Fruit fly (Drosophila melanogaster) whole organism, embryonic: ENCODE data around the gene CG7945.

ENCODE experiments used
- CG10209 ChIP-seq: fragments of 200-800 bp; sonication (Bioruptor generic); optimal IDR thresholded peaks from 3 replicates; lab custom pipeline; 2017; ENCODE audit warnings: missing biosample characterization, mild to moderate bottlenecking, missing genetic modification characterization, missing genetic modification reagents
- CG11085 ChIP-seq: fragments of 200-800 bp; sonication (Bioruptor generic); IDR thresholded peaks from 2 replicates; pipeline ENCODE4 v1.3.6; 2022; ENCODE audit warnings: missing biosample characterization, missing genetic modification characterization
- CG11398 ChIP-seq: fragments of 200-800 bp; sonication (Bioruptor generic); optimal IDR thresholded peaks from 2 replicates; lab custom pipeline; 2016; ENCODE audit warnings: missing biosample characterization, missing genetic modification characterization
- CG13624 ChIP-seq: fragments of 200-800 bp; sonication (Bioruptor generic); optimal IDR thresholded peaks from 2 replicates; lab custom pipeline; 2016; ENCODE audit warnings: missing biosample characterization, missing genetic modification characterization
- CG16813 ChIP-seq: fragments of 200-800 bp; sonication (Bioruptor generic); IDR thresholded peaks from 3 replicates; pipeline ENCODE4 v1.3.6; 2022; ENCODE audit warnings: missing biosample characterization, missing genetic modification characterization; ENCODE audit not compliant: partially characterized antibody
- CG17186 ChIP-seq: fragments of 200-800 bp; sonication (Bioruptor generic); optimal IDR thresholded peaks from 3 replicates; lab custom pipeline; 2017; ENCODE audit warnings: missing biosample characterization, missing genetic modification reagents, missing genetic modification characterization
- CG2120 ChIP-seq: fragments of 200-800 bp; sonication (Bioruptor generic); optimal IDR thresholded peaks from 3 replicates; lab custom pipeline; 2016; ENCODE audit warnings: missing biosample characterization, missing genetic modification characterization
- CG2199 ChIP-seq: fragments of 200-800 bp; sonication (Bioruptor generic); IDR thresholded peaks from 3 replicates; pipeline ENCODE4 v1.3.6; 2022; ENCODE audit warnings: missing biosample characterization, missing genetic modification characterization
- CG4282 ChIP-seq: fragments of 200-800 bp; sonication (Bioruptor generic); optimal IDR thresholded peaks from 2 replicates; lab custom pipeline; 2016; ENCODE audit warnings: missing biosample characterization, missing genetic modification characterization
- CG6813 ChIP-seq: fragments of 200-800 bp; sonication (Bioruptor generic); optimal IDR thresholded peaks from 2 replicates; lab custom pipeline; 2017; ENCODE audit warnings: missing biosample characterization, missing genetic modification characterization, mild to moderate bottlenecking, moderate library complexity, missing genetic modification reagents
- CG9609 ChIP-seq: fragments of 200-800 bp; sonication (Bioruptor generic); optimal IDR thresholded peaks from 3 replicates; lab custom pipeline; 2016; ENCODE audit warnings: missing biosample characterization, missing genetic modification characterization
- CG9797 ChIP-seq: fragments of 200-800 bp; sonication (Bioruptor generic); optimal IDR thresholded peaks from 3 replicates; lab custom pipeline; 2018; ENCODE audit warnings: missing biosample characterization, mild to moderate bottlenecking, missing genetic modification characterization
- CkIIα-i1 ChIP-seq: fragments of 200-800 bp; sonication (Bioruptor generic); IDR thresholded peaks from 2 replicates; pipeline ENCODE4 v1.3.6; 2022; ENCODE audit warnings: missing biosample characterization, missing genetic modification characterization
- CoRest ChIP-seq: fragments of 200-800 bp; sonication (Bioruptor generic); optimal IDR thresholded peaks from 3 replicates; lab custom pipeline; 2018; ENCODE audit warnings: missing biosample characterization, mild to moderate bottlenecking, missing genetic modification characterization, moderate library complexity
- D19B ChIP-seq: fragments of 200-800 bp; sonication (Bioruptor generic); optimal IDR thresholded peaks from 2 replicates; lab custom pipeline; 2017; ENCODE audit warnings: missing biosample characterization, mild to moderate bottlenecking, missing genetic modification characterization
- Dad ChIP-seq: fragments of 200-800 bp; sonication (Bioruptor generic); optimal IDR thresholded peaks from 3 replicates; lab custom pipeline; 2016; ENCODE audit warnings: missing biosample characterization, missing genetic modification characterization
- Drgx ChIP-seq: fragments of 200-800 bp; sonication (Bioruptor generic); IDR thresholded peaks from 2 replicates; pipeline ENCODE4 v1.3.6; 2022; ENCODE audit warnings: missing biosample characterization, missing genetic modification characterization
- Ets97D ChIP-seq: fragments of 200-800 bp; sonication (Bioruptor generic); optimal IDR thresholded peaks from 3 replicates; lab custom pipeline; 2016; ENCODE audit warnings: missing biosample characterization, missing genetic modification characterization
- Max ChIP-seq: fragments of 200-800 bp; sonication (Bioruptor generic); optimal IDR thresholded peaks from 2 replicates; lab custom pipeline; 2016; ENCODE audit warnings: missing biosample characterization, mild to moderate bottlenecking, missing genetic modification characterization
- NFAT ChIP-seq: fragments of 200-800 bp; sonication (Bioruptor generic); IDR thresholded peaks from 2 replicates; pipeline ENCODE4 v1.3.6; 2022; ENCODE audit warnings: missing biosample characterization, missing genetic modification characterization
- Opbp ChIP-seq: fragments of 200-800 bp; sonication (Bioruptor generic); IDR thresholded peaks from 3 replicates; pipeline ENCODE4 v1.3.6; 2022; ENCODE audit warnings: missing biosample characterization, missing genetic modification characterization; ENCODE audit not compliant: partially characterized antibody
- Stat92E ChIP-seq, 3 experiments: fragments of >200 bp in 2 of 3; fragments of 200-800 bp in 1 of 3; sonication (Bioruptor generic) in 1 of 3; optimal IDR thresholded peaks; 2 replicates each; lab custom pipeline; 2017 to 2019; ENCODE audit warnings: missing biosample characterization in 3 of 3, missing genetic modification characterization in 3 of 3, mild to moderate bottlenecking in 1 of 3, moderate library complexity in 1 of 3
- chif ChIP-seq, 2 experiments: fragments of 200-800 bp; sonication (Bioruptor generic); optimal IDR thresholded peaks; 3 replicates each; lab custom pipeline; 2016; ENCODE audit warnings: missing biosample characterization in 2 of 2, missing genetic modification characterization in 2 of 2
- chinmo ChIP-seq: fragments of 200-800 bp; sonication (Bioruptor generic); IDR thresholded peaks from 4 replicates; pipeline ENCODE4 v1.3.6; 2022; ENCODE audit warnings: missing biosample characterization, missing genetic modification characterization; ENCODE audit not compliant: partially characterized antibody
- crc ChIP-seq: fragments of 200-800 bp; sonication (Bioruptor generic); optimal IDR thresholded peaks from 2 replicates; lab custom pipeline; 2016; ENCODE audit warnings: missing biosample characterization, missing genetic modification characterization
- dmrt11E ChIP-seq: fragments of 200-800 bp; sonication (Bioruptor generic); optimal IDR thresholded peaks from 3 replicates; lab custom pipeline; 2018; ENCODE audit warnings: missing biosample characterization, mild to moderate bottlenecking, missing genetic modification characterization, moderate library complexity
- dysf ChIP-seq: fragments of 200-800 bp; sonication (Bioruptor generic); IDR thresholded peaks from 3 replicates; pipeline ENCODE4 v1.3.6; 2022; ENCODE audit warnings: missing biosample characterization, missing genetic modification characterization
- ems ChIP-seq: fragments of 200-800 bp; sonication (Bioruptor generic); optimal IDR thresholded peaks from 3 replicates; lab custom pipeline; 2016; ENCODE audit warnings: missing biosample characterization, missing genetic modification characterization
- gcm ChIP-seq: fragments of 200-800 bp; sonication (Bioruptor generic); optimal IDR thresholded peaks from 2 replicates; lab custom pipeline; 2019; ENCODE audit warnings: missing biosample characterization, mild to moderate bottlenecking, missing genetic modification characterization, moderate library complexity
- ind ChIP-seq: fragments of 200-800 bp; sonication (Bioruptor generic); optimal IDR thresholded peaks from 3 replicates; lab custom pipeline; 2016; ENCODE audit warnings: missing biosample characterization, missing genetic modification characterization
- klu ChIP-seq: fragments of 200-800 bp; sonication (Bioruptor generic); IDR thresholded peaks from 2 replicates; pipeline ENCODE4 v1.3.6; 2022; ENCODE audit warnings: missing biosample characterization, missing genetic modification characterization
- nom ChIP-seq: fragments of 200-800 bp; sonication (Bioruptor generic); optimal IDR thresholded peaks from 2 replicates; lab custom pipeline; 2017; ENCODE audit warnings: missing biosample characterization, missing genetic modification characterization, mild to moderate bottlenecking, moderate library complexity, missing genetic modification reagents
- onecut ChIP-seq: fragments of 200-800 bp; sonication (Bioruptor generic); IDR thresholded peaks from 2 replicates; pipeline ENCODE4 v1.3.6; 2022; ENCODE audit warnings: missing biosample characterization, missing genetic modification characterization
- pan ChIP-seq, 4 experiments: fragments of >200 bp in 3 of 4; fragments of 200-800 bp in 1 of 4; sonication (Bioruptor generic) in 1 of 4; optimal IDR thresholded peaks in 3 of 4; IDR thresholded peaks in 1 of 4; 2 replicates each; pipeline versions ENCODE4 v1.3.6 to Lab custom; 2017 to 2022; ENCODE audit warnings: missing biosample characterization in 2 of 4, missing genetic modification characterization in 2 of 4, mixed read lengths in 1 of 4
- pb ChIP-seq: fragments of 200-800 bp; sonication (Bioruptor generic); optimal IDR thresholded peaks from 3 replicates; lab custom pipeline; 2016; ENCODE audit warnings: missing biosample characterization, missing genetic modification characterization
- pho ChIP-seq: fragments of 200-800 bp; sonication (Bioruptor generic); optimal IDR thresholded peaks from 2 replicates; lab custom pipeline; 2016; ENCODE audit warnings: missing biosample characterization, missing genetic modification characterization
- pnt ChIP-seq: fragments of 200-800 bp; sonication (Bioruptor generic); optimal IDR thresholded peaks from 3 replicates; lab custom pipeline; 2016; ENCODE audit warnings: missing biosample characterization, missing genetic modification characterization
- shn ChIP-seq: fragments of 200-800 bp; sonication (Bioruptor generic); optimal IDR thresholded peaks from 3 replicates; lab custom pipeline; 2016; ENCODE audit warnings: missing biosample characterization, missing genetic modification characterization
- sima ChIP-seq: fragments of 200-800 bp; sonication (Bioruptor generic); optimal IDR thresholded peaks from 2 replicates; lab custom pipeline; 2016; ENCODE audit warnings: missing biosample characterization, missing genetic modification characterization
- slbo ChIP-seq: fragments of 200-800 bp; sonication (Bioruptor generic); IDR thresholded peaks from 2 replicates; pipeline ENCODE4 v1.3.6; 2022; ENCODE audit warnings: missing biosample characterization, missing genetic modification characterization
- so ChIP-seq: fragments of 200-800 bp; sonication (Bioruptor generic); IDR thresholded peaks from 3 replicates; pipeline ENCODE4 v1.3.6; 2022; ENCODE audit warnings: missing biosample characterization, missing genetic modification characterization
- sqz ChIP-seq: fragments of 200-800 bp; sonication (Bioruptor generic); optimal IDR thresholded peaks from 3 replicates; lab custom pipeline; 2018; ENCODE audit warnings: missing biosample characterization, mild to moderate bottlenecking, missing genetic modification characterization
- sr ChIP-seq: fragments of 200-800 bp; sonication (Bioruptor generic); IDR thresholded peaks from 3 replicates; pipeline ENCODE4 v1.3.6; 2022; ENCODE audit warnings: missing biosample characterization, missing genetic modification characterization
- ttk ChIP-seq: fragments of 200-800 bp; sonication (Bioruptor generic); IDR thresholded peaks from 2 replicates; pipeline ENCODE4 v2.1.2; 2022; ENCODE audit warnings: missing biosample characterization, missing genetic modification characterization

Gene CG7945

dm6 chr3L:15534274-15535227, 10.6 kb upstream of the CG7945 start (continued):
- no peak for TF ChIP-seq klu (GFP tag; lab: Robert Waterston, UW)

- TF ChIP-seq Ets97D (GFP tag; lab: Kevin White, UChicago), result no peak
- 0 out of 3 replicates have a peak, but pooled peaks have one; percentile 26 for TF ChIP-seq CG2199 (GFP tag; lab: Robert Waterston, UW)
- peak; percentile 53 for TF ChIP-seq ttk (GFP tag; lab: Robert Waterston, UW)
- peak; percentile 61; the same call in 1 of the 2 replicates for TF ChIP-seq Drgx (GFP tag; lab: Robert Waterston, UW)
- TF ChIP-seq CG11085 (GFP tag; lab: Robert Waterston, UW), result no peak
- TF ChIP-seq CG4282, result no peak
- TF ChIP-seq shn, result no peak
- TF ChIP-seq Stat92E (GFP tag; optimal IDR thresholded peaks at IDR 0.05; lab: Kevin White, UChicago), result no peak
- TF ChIP-seq chif (GFP tag; optimal IDR thresholded peaks at IDR 0.05; lab: Kevin White, UChicago), result peak in 1 of 2 experiments; percentile 34
- peak; percentile 11 for TF ChIP-seq D19B (GFP tag; lab: Kevin White, UChicago)
- peak; percentile 19 for TF ChIP-seq dmrt11E (tag; lab: Kevin White, UChicago)
- peak; percentile 30 for TF ChIP-seq CG17186 (GFP tag; lab: Kevin White, UChicago)
- 0 out of 2 replicates have a peak, but pooled peaks have one; percentile 48 for TF ChIP-seq NFAT (GFP tag; lab: Robert Waterston, UW)
- TF ChIP-seq CG10209 (GFP tag; lab: Kevin White, UChicago), result peak; percentile 20
- TF ChIP-seq sima, result no peak
- TF ChIP-seq CG11398 (GFP tag; lab: Kevin White, UChicago), result no peak
- TF ChIP-seq Opbp (GFP tag; lab: Robert Waterston, UW), result no peak
- no peak for TF ChIP-seq onecut (GFP tag; lab: Robert Waterston, UW)
- no peak for TF ChIP-seq CkIIα-i1 (GFP tag; lab: Robert Waterston, UW)
- peak; percentile 1 for TF ChIP-seq Max (GFP tag; lab: Kevin White, UChicago)
- no peak for TF ChIP-seq chinmo (GFP tag; lab: Robert Waterston, UW)
- peak; percentile 74 for TF ChIP-seq pb (GFP tag; lab: Kevin White, UChicago)
- no peak for TF ChIP-seq pho (GFP tag; lab: Kevin White, UChicago)
- peak; percentile 26 for TF ChIP-seq ems
- no peak for TF ChIP-seq CG9797 (GFP tag; lab: Kevin White, UChicago)
- TF ChIP-seq ind (GFP tag; lab: Kevin White, UChicago), result peak; percentile 52
- TF ChIP-seq nom (GFP tag; lab: Kevin White, UChicago), result peak; percentile 35
- TF ChIP-seq sr (GFP tag; lab: Robert Waterston, UW), result no peak
- TF ChIP-seq gcm (GFP tag; lab: Kevin White, UChicago), result peak; percentile 45
- peak; percentile 36 for TF ChIP-seq CoRest (tag; lab: Kevin White, UChicago)
- no peak for TF ChIP-seq pan (optimal IDR thresholded peaks at IDR 0.05; lab: Kevin White, UChicago)
- peak in 1 of 2 experiments; percentile 22 for TF ChIP-seq pan (GFP tag; optimal IDR thresholded peaks at IDR 0.05 in 1 of 2, IDR thresholded peaks at IDR 0.05 in 1 of 2)
- no peak for TF ChIP-seq CG16813 (GFP tag; lab: Robert Waterston, UW)
- TF ChIP-seq dysf, result peak; percentile 53
- peak; percentile 23 for TF ChIP-seq CG6813
- TF ChIP-seq crc, result no peak
- TF ChIP-seq CG2120 (GFP tag; lab: Kevin White, UChicago), result peak; percentile 30
- TF ChIP-seq CG13624, result peak; percentile 1
- TF ChIP-seq CG9609 (GFP tag; lab: Kevin White, UChicago), result no peak
- TF ChIP-seq pnt, result peak; percentile 12
- no peak for TF ChIP-seq sqz (GFP tag; lab: Kevin White, UChicago)
- TF ChIP-seq Dad (GFP tag; lab: Kevin White, UChicago), result no peak
- TF ChIP-seq so (GFP tag; lab: Robert Waterston, UW), result peak; percentile 71; the same call in 2 of the 3 replicates
- 0 out of 2 replicates have a peak, but pooled peaks have one; percentile 5 for TF ChIP-seq slbo (GFP tag; lab: Robert Waterston, UW)
Observed at dm6 chr3L:15533402-15534129, 9.6 kb upstream of the CG7945 start.
